Fruit fly (Drosophila melanogaster) S2 (cell line): ENCODE data around the gene nac.

Experiments
- CG8478 ChIP-seq: fragments of >200 bp; optimal IDR thresholded peaks from 2 replicates; lab custom pipeline; 2018
- CTCF ChIP-seq, 2 experiments: fragments of >200 bp; optimal IDR thresholded peaks; 2 replicates each; lab custom pipeline; 2018

dm6 chr3R:8349449-8350115 lies 45.8 kb upstream of the nac start, which contains the start of gene Atg13:
- TF ChIP-seq CG8478 (lab: Kevin White, UChicago): no peak
- TF ChIP-seq CTCF (optimal IDR thresholded peaks at IDR 0.05; lab: Kevin White, UChicago): no peak
